Fruit fly (Drosophila melanogaster) Kc167 (cell line): Measurements from ENCODE around the gene CG14118.

Source experiments
- Myc ChIP-seq: fragments of >200 bp; optimal IDR thresholded peaks from 2 replicates; lab custom pipeline; 2017; ENCODE audit warnings: missing external identifiers
- Sin3A ChIP-seq: fragments of >200 bp; optimal IDR thresholded peaks from 2 replicates; lab custom pipeline; 2018; ENCODE audit warnings: missing external identifiers
- h ChIP-seq: fragments of >200 bp; optimal IDR thresholded peaks from 3 replicates; lab custom pipeline; 2018; ENCODE audit warnings: missing external identifiers
- insv ChIP-seq: fragments of >200 bp; optimal IDR thresholded peaks from 3 replicates; lab custom pipeline; 2018; ENCODE audit warnings: missing external identifiers
- psq ChIP-seq: fragments of >200 bp; optimal IDR thresholded peaks from 2 replicates; lab custom pipeline; 2017; ENCODE audit warnings: missing external identifiers
- ttk ChIP-seq: sonication (Bioruptor generic); optimal IDR thresholded peaks from 2 replicates; lab custom pipeline; 2017; ENCODE audit warnings: missing external identifiers

Gene CG14118

DNA sequence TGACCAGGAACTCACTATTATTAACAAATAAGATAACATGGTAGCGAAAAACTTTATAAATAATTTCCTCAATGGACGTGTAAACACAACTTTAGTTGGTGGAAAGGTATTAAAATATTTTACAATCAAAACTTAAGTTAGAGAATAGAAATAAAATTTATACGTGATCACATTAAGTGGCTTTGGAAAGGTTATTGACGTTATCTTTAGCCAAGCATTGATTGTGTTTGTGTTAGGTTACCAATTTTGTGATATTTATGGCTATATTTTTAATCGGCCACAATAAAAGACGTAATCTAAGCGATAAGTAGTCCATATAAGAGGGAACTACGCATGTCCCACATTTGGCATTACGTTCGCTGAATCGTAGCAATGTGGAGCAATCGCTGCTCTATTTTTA, 7.8 kb upstream of the CG14118 start, which contains the start of gene CG14120:
Gene CG14120, plus strand, starts transcription at position 360 of the 400 bp plus-strand sequence.
- TF ChIP-seq psq (lab: Kevin White, UChicago) (no peak), insv (no peak), ttk (lab: Kevin White, UChicago) (no peak), Myc (lab: Kevin White, UChicago) (no peak), h (lab: Kevin White, UChicago) (no peak), Sin3A (lab: Kevin White, UChicago) (no peak)

DNA sequence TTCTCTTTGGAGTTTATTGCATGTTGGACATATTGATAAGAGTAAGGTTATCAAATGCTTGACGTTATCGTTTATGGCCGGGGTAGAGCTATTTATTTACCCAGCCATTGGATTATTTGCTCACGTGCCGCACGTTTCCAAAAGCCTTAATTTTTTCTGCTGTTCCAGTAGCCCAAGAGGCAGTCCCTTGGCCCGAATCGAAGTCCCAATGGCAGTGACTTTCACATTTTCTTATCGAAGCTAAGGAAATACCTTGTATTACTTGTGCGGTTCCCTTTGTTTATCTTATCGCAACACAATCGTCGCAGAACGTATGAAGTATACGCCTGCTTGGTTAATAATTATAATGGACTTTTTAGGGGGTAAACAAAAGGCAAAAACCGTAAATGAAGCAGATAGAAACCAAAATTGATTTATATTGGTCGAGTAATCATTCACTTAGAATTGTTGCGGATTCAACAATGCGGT, 3.1 kb upstream of the CG14118 start, which contains the start of gene CG43894:
Gene CG43894, plus strand, starts transcription at position 418 of the 468 bp plus-strand sequence.
- TF ChIP-seq insv (no peak), h (lab: Kevin White, UChicago) (no peak), psq (lab: Kevin White, UChicago) (no peak), ttk (lab: Kevin White, UChicago) (no peak), Myc (lab: Kevin White, UChicago) (no peak), Sin3A (lab: Kevin White, UChicago) (no peak)

DNA sequence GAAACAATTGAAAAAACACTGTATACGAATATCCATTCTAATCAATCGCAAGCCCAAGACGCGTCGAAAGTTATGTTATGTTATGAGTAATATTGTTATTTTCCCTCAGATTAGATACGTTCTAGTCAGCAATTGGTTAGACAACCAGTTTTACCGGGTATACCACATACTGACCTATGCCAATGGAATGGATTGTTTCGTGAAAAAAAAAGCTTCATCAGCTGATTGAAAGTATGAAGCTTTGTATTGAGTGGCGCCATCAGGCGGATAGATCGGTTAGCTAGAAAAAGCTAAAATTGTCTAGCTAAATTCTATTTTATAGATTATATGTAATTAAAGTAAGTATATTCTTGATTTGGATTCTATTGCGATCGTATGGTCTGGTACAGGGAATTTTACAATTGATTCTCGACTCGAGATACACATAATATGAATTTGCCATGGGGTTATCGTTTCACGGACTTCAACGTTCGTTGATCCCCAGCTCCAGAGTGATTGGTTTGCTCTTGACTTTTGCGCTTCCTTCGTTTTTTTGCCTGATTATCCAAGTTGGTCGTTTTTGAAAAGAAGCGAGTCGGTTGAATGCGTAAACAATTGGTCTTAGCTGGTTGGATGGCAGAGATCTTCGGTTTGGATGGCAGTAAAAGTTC, 10.2 kb downstream of the CG14118 start, which contains the start of gene CG12520:
Gene CG12520, minus strand, starts transcription at position 159 of the 650 bp plus-strand sequence.
- TF ChIP-seq h (lab: Kevin White, UChicago), result no peak
- no peak for TF ChIP-seq insv
- no peak for TF ChIP-seq Myc (lab: Kevin White, UChicago)
- TF ChIP-seq ttk (lab: Kevin White, UChicago), result no peak
- TF ChIP-seq Sin3A (lab: Kevin White, UChicago), result no peak
- TF ChIP-seq psq (lab: Kevin White, UChicago), result no peak

DNA sequence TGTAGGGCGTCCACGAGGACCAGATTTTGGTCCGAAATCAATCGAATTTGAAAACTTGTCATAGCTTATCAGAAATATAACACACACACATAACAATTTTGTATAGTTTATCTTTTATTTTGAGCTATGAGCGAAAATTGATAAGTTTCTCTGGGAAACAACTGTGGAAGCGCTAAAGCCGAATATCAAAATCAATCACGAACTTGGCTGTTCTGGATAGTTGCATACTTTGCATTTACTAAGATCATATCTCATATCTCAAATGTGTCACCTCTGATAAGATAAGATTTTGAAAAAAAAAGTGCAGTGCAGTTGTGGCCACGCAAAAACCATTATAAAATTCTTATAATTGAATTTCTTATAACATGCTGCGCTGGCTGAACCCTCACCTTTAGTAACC, 11.2 kb downstream of the CG14118 start, which contains the start of gene CG32117:
Gene CG32117, minus strand, starts transcription at position 101 of the 400 bp plus-strand sequence.
- no peak for TF ChIP-seq ttk (lab: Kevin White, UChicago)
- no peak for TF ChIP-seq insv
- no peak for TF ChIP-seq h (lab: Kevin White, UChicago)
- TF ChIP-seq Sin3A (lab: Kevin White, UChicago), result no peak
- no peak for TF ChIP-seq Myc (lab: Kevin White, UChicago)
- TF ChIP-seq psq (lab: Kevin White, UChicago), result no peak

DNA sequence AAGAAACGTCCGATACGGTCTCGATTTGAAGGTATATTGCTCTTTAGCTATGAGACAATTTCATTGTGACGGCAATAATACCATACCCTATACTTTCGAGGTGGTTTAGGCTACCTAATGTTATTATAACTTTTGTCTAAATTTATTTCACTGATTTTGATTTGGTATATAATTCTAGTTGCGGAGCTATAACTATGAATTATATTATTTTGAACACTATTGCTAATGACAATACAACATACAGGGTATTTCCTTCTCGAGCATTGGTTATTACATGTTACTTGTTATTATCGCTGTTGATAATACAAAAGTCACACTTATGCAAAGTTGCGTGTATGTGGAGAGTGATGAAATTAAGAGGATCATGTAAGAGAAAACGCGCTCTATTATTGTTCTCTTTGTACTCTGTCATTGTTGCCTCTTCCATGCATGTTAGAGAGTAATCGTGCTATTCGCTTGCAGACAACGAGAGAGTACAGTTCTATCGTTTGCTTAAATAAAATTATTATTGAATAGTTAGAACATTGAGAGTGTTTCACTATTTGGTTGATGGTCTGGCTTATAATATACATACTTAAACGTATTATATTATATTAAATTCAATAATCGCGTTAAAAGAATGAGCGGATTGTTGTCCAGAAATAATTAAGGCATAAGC, 21.3 kb downstream of the CG14118 start, which contains the start of gene CG32115:
Gene CG32115, minus strand, starts transcription at position 38 of the 658 bp plus-strand sequence.
- TF ChIP-seq Myc (lab: Kevin White, UChicago) (no peak), psq (lab: Kevin White, UChicago) (no peak), insv (no peak), ttk (lab: Kevin White, UChicago) (no peak), h (lab: Kevin White, UChicago) (no peak), Sin3A (lab: Kevin White, UChicago) (no peak)

DNA sequence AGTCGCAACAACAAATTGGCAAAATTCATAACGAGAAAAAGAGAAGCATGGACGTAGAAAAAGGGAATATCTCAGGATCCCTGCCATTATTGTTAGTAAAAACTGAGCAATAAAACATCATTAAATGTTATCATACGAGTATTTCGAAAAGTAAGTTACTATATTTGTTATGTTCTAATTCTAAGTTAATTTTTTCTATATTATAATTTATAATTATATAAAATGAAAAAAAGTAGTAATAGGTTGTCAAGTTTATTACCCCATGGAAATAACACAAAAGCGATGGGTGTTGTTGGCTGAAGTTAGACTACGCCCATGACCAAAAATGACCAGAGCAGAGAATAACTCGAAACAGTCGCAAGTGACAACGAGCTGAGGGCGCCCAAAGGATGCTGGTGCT, 23.0 kb downstream of the CG14118 start:
- TF ChIP-seq psq (lab: Kevin White, UChicago) (no peak), Myc (lab: Kevin White, UChicago) (no peak), ttk (lab: Kevin White, UChicago) (no peak), insv (no peak)
